Worm (Caenorhabditis elegans) whole organism, L1 larva: ENCODE results near the gene C13F10.5.

Experiments
- C34B4.2 ChIP-seq: sonication (generic microtip); optimal IDR thresholded peaks from 2 replicates; lab custom pipeline; 2017; ENCODE audit warnings: mild to moderate bottlenecking, missing genetic modification characterization, missing compliant biosample characterization
- ceh-88 ChIP-seq: fragments of 200-800 bp; sonication (Bioruptor generic); IDR thresholded peaks from 2 replicates; pipeline ENCODE4 v1.3.6; 2022; ENCODE audit warnings: missing genetic modification characterization, missing compliant biosample characterization
- dpl-1 ChIP-seq, 3 experiments: fragments of 150-350 bp in 2 of 3; sonication (generic microtip) in 1 of 3; optimal IDR thresholded peaks; 2 replicates each; lab custom pipeline; 2014 to 2017; ENCODE audit warnings: missing biosample characterization in 3 of 3, missing genetic modification characterization in 3 of 3, missing genetic modification reagents in 3 of 3
- lin-39 ChIP-seq: fragments of 150-350 bp; optimal IDR thresholded peaks from 2 replicates; lab custom pipeline; 2014; ENCODE audit warnings: missing biosample characterization, missing genetic modification reagents, missing genetic modification characterization
- nhr-12 ChIP-seq: sonication (generic microtip); optimal IDR thresholded peaks from 2 replicates; lab custom pipeline; 2017; ENCODE audit warnings: missing biosample characterization, missing genetic modification characterization
- nhr-47 ChIP-seq: sonication (generic microtip); optimal IDR thresholded peaks from 2 replicates; lab custom pipeline; 2016; ENCODE audit warnings: mild to moderate bottlenecking, missing genetic modification characterization, moderate library complexity, missing compliant biosample characterization
- nhr-77 ChIP-seq: fragments of 150-350 bp; optimal IDR thresholded peaks from 2 replicates; lab custom pipeline; 2014; ENCODE audit warnings: missing biosample characterization, missing genetic modification characterization
- pqm-1 ChIP-seq: sonication (generic microtip); optimal IDR thresholded peaks from 3 replicates; lab custom pipeline; 2017; ENCODE audit warnings: missing biosample characterization, missing genetic modification characterization
- snpc-4 ChIP-seq: fragments of 150-350 bp; optimal IDR thresholded peaks from 2 replicates; lab custom pipeline; 2014; ENCODE audit warnings: missing biosample characterization, missing genetic modification characterization
- ztf-4 ChIP-seq: fragments of 150-350 bp; optimal IDR thresholded peaks from 2 replicates; lab custom pipeline; 2014; ENCODE audit warnings: missing biosample characterization, missing genetic modification characterization

- TF ChIP-seq snpc-4 = no peak
- no peak for TF ChIP-seq lin-39 (tag; lab: Kevin White, UChicago)
- TF ChIP-seq C34B4.2 (tag; lab: Kevin White, UChicago) = no peak
- TF ChIP-seq nhr-77 = no peak
- no peak for TF ChIP-seq ztf-4 (tag; lab: Kevin White, UChicago)
- no peak for TF ChIP-seq dpl-1 (GFP tag; optimal IDR thresholded peaks at IDR 0.05; lab: Kevin White, UChicago)
- TF ChIP-seq nhr-47 = no peak
- no peak for TF ChIP-seq nhr-12 (tag; lab: Kevin White, UChicago)
- TF ChIP-seq ceh-88 (GFP tag; lab: Robert Waterston, UW) = no peak
- TF ChIP-seq pqm-1 = no peak
These were observed 18.0 kb upstream of the C13F10.5 start, which contains the start of gene hpo-9 for ce11 chrV:7237094-7237132.
